Fruit fly (Drosophila melanogaster) whole organism, embryonic: Measurements from ENCODE around the gene CG42449.

Source experiments
- Abd-B ChIP-seq: fragments of 200-800 bp; sonication (Bioruptor generic); optimal IDR thresholded peaks from 2 replicates; lab custom pipeline; 2018; ENCODE audit warnings: missing biosample characterization, mild to moderate bottlenecking, missing genetic modification characterization, moderate library complexity
- BtbVII ChIP-seq: fragments of 200-800 bp; sonication (Bioruptor generic); optimal IDR thresholded peaks from 3 replicates; lab custom pipeline; 2017; ENCODE audit warnings: missing biosample characterization, mild to moderate bottlenecking, missing genetic modification characterization
- CG10543 ChIP-seq: fragments of 200-800 bp; sonication (Bioruptor generic); optimal IDR thresholded peaks from 3 replicates; lab custom pipeline; 2017; ENCODE audit warnings: missing biosample characterization, mild to moderate bottlenecking, missing genetic modification characterization, moderate library complexity
- CG11398 ChIP-seq: fragments of 200-800 bp; sonication (Bioruptor generic); optimal IDR thresholded peaks from 2 replicates; lab custom pipeline; 2016; ENCODE audit warnings: missing biosample characterization, missing genetic modification characterization
- CG11560 ChIP-seq: fragments of 200-800 bp; sonication (Bioruptor generic); IDR thresholded peaks from 3 replicates; pipeline ENCODE4 v1.3.6; 2022; ENCODE audit warnings: missing biosample characterization, missing genetic modification characterization
- CG13424 ChIP-seq: fragments of 200-800 bp; sonication (Bioruptor generic); optimal IDR thresholded peaks from 2 replicates; lab custom pipeline; 2019; ENCODE audit warnings: missing biosample characterization, mild to moderate bottlenecking, missing genetic modification characterization, moderate library complexity
- CG14014 ChIP-seq: fragments of 200-800 bp; sonication (Bioruptor generic); IDR thresholded peaks from 2 replicates; pipeline ENCODE4 v1.3.6; 2022; ENCODE audit warnings: missing biosample characterization, missing genetic modification characterization
- CG1529 ChIP-seq: fragments of 200-800 bp; sonication (Bioruptor generic); optimal IDR thresholded peaks from 3 replicates; lab custom pipeline; 2018; ENCODE audit warnings: missing biosample characterization, missing genetic modification characterization
- CG15479 ChIP-seq: fragments of 200-800 bp; sonication (Bioruptor generic); optimal IDR thresholded peaks from 3 replicates; lab custom pipeline; 2019; ENCODE audit warnings: missing biosample characterization, mild to moderate bottlenecking, missing genetic modification characterization, moderate library complexity
- CG17802 ChIP-seq: fragments of 200-800 bp; sonication (Bioruptor generic); optimal IDR thresholded peaks from 2 replicates; lab custom pipeline; 2018; ENCODE audit warnings: missing biosample characterization, mild to moderate bottlenecking, missing genetic modification characterization, moderate library complexity
- CG18476 ChIP-seq: fragments of 200-800 bp; sonication (Bioruptor generic); optimal IDR thresholded peaks from 2 replicates; lab custom pipeline; 2016; ENCODE audit warnings: missing biosample characterization, mild to moderate bottlenecking, missing genetic modification characterization
- CG18599 ChIP-seq: fragments of 200-800 bp; sonication (Bioruptor generic); optimal IDR thresholded peaks from 3 replicates; lab custom pipeline; 2017; ENCODE audit warnings: missing biosample characterization, missing genetic modification characterization, mild to moderate bottlenecking, moderate library complexity, missing genetic modification reagents
- CG2889 ChIP-seq: fragments of 200-800 bp; sonication (Bioruptor generic); IDR thresholded peaks from 3 replicates; pipeline ENCODE4 v1.3.6; 2022; ENCODE audit warnings: missing biosample characterization, missing genetic modification characterization
- CG32772 ChIP-seq: fragments of 200-800 bp; sonication (Bioruptor generic); IDR thresholded peaks from 2 replicates; pipeline ENCODE4 v1.3.6; 2022; ENCODE audit warnings: missing biosample characterization, missing genetic modification characterization
- CG34376 ChIP-seq: fragments of 200-800 bp; sonication (Bioruptor generic); optimal IDR thresholded peaks from 2 replicates; lab custom pipeline; 2018; ENCODE audit warnings: missing biosample characterization, mild to moderate bottlenecking, missing genetic modification characterization
- CG7271 ChIP-seq: fragments of 200-800 bp; sonication (Bioruptor generic); optimal IDR thresholded peaks from 2 replicates; lab custom pipeline; 2018; ENCODE audit warnings: missing biosample characterization, mild to moderate bottlenecking, missing genetic modification characterization, moderate library complexity
- CG7372 ChIP-seq: fragments of 200-800 bp; sonication (Bioruptor generic); IDR thresholded peaks from 2 replicates; pipeline ENCODE4 v1.3.6; 2022; ENCODE audit warnings: missing biosample characterization, missing genetic modification characterization
- CG9727 ChIP-seq: fragments of 200-800 bp; sonication (Bioruptor generic); optimal IDR thresholded peaks from 3 replicates; lab custom pipeline; 2017; ENCODE audit warnings: missing biosample characterization, mild to moderate bottlenecking, missing genetic modification characterization
- D ChIP-seq, 2 experiments: fragments of 200-800 bp in 1 of 2; fragments of >200 bp in 1 of 2; sonication (Bioruptor generic) in 1 of 2; optimal IDR thresholded peaks; 2 replicates in 1 of 2; 3 replicates in 1 of 2; lab custom pipeline; 2017; ENCODE audit warnings: mild to moderate bottlenecking in 1 of 2, missing biosample characterization in 1 of 2, missing genetic modification characterization in 1 of 2, missing genetic modification reagents in 1 of 2
- Dfd ChIP-seq, 2 experiments: fragments of >200 bp; optimal IDR thresholded peaks; 2 replicates each; lab custom pipeline; 2017; ENCODE audit warnings: missing biosample characterization in 2 of 2, missing genetic modification characterization in 2 of 2
- Doc2 ChIP-seq: fragments of 200-800 bp; sonication (Bioruptor generic); IDR thresholded peaks from 2 replicates; pipeline ENCODE4 v1.3.6; 2022; ENCODE audit warnings: missing biosample characterization, missing genetic modification characterization
- Elba2 ChIP-seq: fragments of 200-800 bp; sonication (Bioruptor generic); optimal IDR thresholded peaks from 3 replicates; lab custom pipeline; 2016; ENCODE audit warnings: missing biosample characterization, missing genetic modification characterization
- Ets97D ChIP-seq: fragments of 200-800 bp; sonication (Bioruptor generic); optimal IDR thresholded peaks from 3 replicates; lab custom pipeline; 2016; ENCODE audit warnings: missing biosample characterization, missing genetic modification characterization
- GATAe ChIP-seq: fragments of 200-800 bp; sonication (Bioruptor generic); conservative IDR thresholded peaks from 2 replicates; pipeline ENCODE4 v1.3.6; 2022; ENCODE audit warnings: missing biosample characterization, missing genetic modification characterization
- HLH4C ChIP-seq: fragments of 200-800 bp; sonication (Bioruptor generic); IDR thresholded peaks from 3 replicates; pipeline ENCODE4 v1.3.6; 2022; ENCODE audit warnings: missing biosample characterization, missing genetic modification characterization; ENCODE audit not compliant: partially characterized antibody
- Hr78 ChIP-seq, 2 experiments: fragments of 200-800 bp in 1 of 2; fragments of >200 bp in 1 of 2; sonication (Bioruptor generic) in 1 of 2; optimal IDR thresholded peaks; 2 replicates each; lab custom pipeline; 2017 to 2019; ENCODE audit warnings: missing biosample characterization in 2 of 2, missing genetic modification characterization in 2 of 2, mild to moderate bottlenecking in 1 of 2, moderate library complexity in 1 of 2
- Med ChIP-seq: fragments of 200-800 bp; sonication (Bioruptor generic); peaks from one replicate; lab custom pipeline; 2016; ENCODE audit warnings: missing biosample characterization, missing genetic modification characterization, mild to moderate bottlenecking, inconsistent platforms, moderate library complexity
- Myb ChIP-seq: fragments of 200-800 bp; sonication (Bioruptor generic); optimal IDR thresholded peaks from 2 replicates; lab custom pipeline; 2016; ENCODE audit warnings: missing biosample characterization, missing genetic modification characterization
- NFAT ChIP-seq: fragments of 200-800 bp; sonication (Bioruptor generic); IDR thresholded peaks from 2 replicates; pipeline ENCODE4 v1.3.6; 2022; ENCODE audit warnings: missing biosample characterization, missing genetic modification characterization
- Ptx1 ChIP-seq: fragments of 200-800 bp; sonication (Bioruptor generic); IDR thresholded peaks from 2 replicates; pipeline ENCODE4 v1.3.6; 2022; ENCODE audit warnings: missing biosample characterization, missing genetic modification characterization
- Rfx ChIP-seq: fragments of 200-800 bp; sonication (Bioruptor generic); IDR thresholded peaks from 2 replicates; pipeline ENCODE4 v1.3.6; 2022; ENCODE audit warnings: missing biosample characterization, missing genetic modification characterization
- Spps ChIP-seq: fragments of 200-800 bp; sonication (Bioruptor generic); optimal IDR thresholded peaks from 2 replicates; lab custom pipeline; 2018; ENCODE audit warnings: missing biosample characterization, mild to moderate bottlenecking, missing genetic modification characterization
- cato ChIP-seq: fragments of 200-800 bp; sonication (Bioruptor generic); optimal IDR thresholded peaks from 2 replicates; lab custom pipeline; 2016; ENCODE audit warnings: missing biosample characterization, missing genetic modification characterization, borderline replicate concordance
- crol ChIP-seq: fragments of 200-800 bp; sonication (Bioruptor generic); IDR thresholded peaks from 2 replicates; pipeline ENCODE4 v1.3.6; 2022; ENCODE audit warnings: missing biosample characterization, missing genetic modification characterization
- da ChIP-seq: fragments of 200-800 bp; sonication (Bioruptor generic); optimal IDR thresholded peaks from 2 replicates; lab custom pipeline; 2016; ENCODE audit warnings: missing biosample characterization, missing genetic modification characterization
- ems ChIP-seq: fragments of 200-800 bp; sonication (Bioruptor generic); optimal IDR thresholded peaks from 3 replicates; lab custom pipeline; 2016; ENCODE audit warnings: missing biosample characterization, missing genetic modification characterization
- gce ChIP-seq: fragments of 200-800 bp; sonication (Bioruptor generic); IDR thresholded peaks from 3 replicates; pipeline ENCODE4 v1.3.6; 2022; ENCODE audit warnings: missing biosample characterization, missing genetic modification characterization
- h ChIP-seq: fragments of >200 bp; optimal IDR thresholded peaks from 2 replicates; lab custom pipeline; 2017
- jigr1 ChIP-seq: fragments of 200-800 bp; sonication (Bioruptor generic); IDR thresholded peaks from 3 replicates; pipeline ENCODE4 v1.3.6; 2022; ENCODE audit warnings: missing biosample characterization, missing genetic modification characterization
- jumu ChIP-seq: fragments of 200-800 bp; sonication (Bioruptor generic); optimal IDR thresholded peaks from 3 replicates; lab custom pipeline; 2016; ENCODE audit warnings: missing biosample characterization, missing genetic modification characterization
- lab ChIP-seq: fragments of 200-800 bp; sonication (Bioruptor generic); optimal IDR thresholded peaks from 3 replicates; lab custom pipeline; 2017; ENCODE audit warnings: missing biosample characterization, missing genetic modification characterization, mild to moderate bottlenecking, moderate library complexity, missing genetic modification reagents
- pan ChIP-seq, 4 experiments: fragments of >200 bp in 3 of 4; fragments of 200-800 bp in 1 of 4; sonication (Bioruptor generic) in 1 of 4; optimal IDR thresholded peaks in 3 of 4; IDR thresholded peaks in 1 of 4; 2 replicates each; pipeline versions ENCODE4 v1.3.6 to Lab custom; 2017 to 2022; ENCODE audit warnings: missing biosample characterization in 2 of 4, missing genetic modification characterization in 2 of 4, mixed read lengths in 1 of 4
- pfk ChIP-seq: fragments of 200-800 bp; sonication (Bioruptor generic); optimal IDR thresholded peaks from 2 replicates; lab custom pipeline; 2018; ENCODE audit warnings: missing biosample characterization, mild to moderate bottlenecking, missing genetic modification characterization, moderate library complexity
- pros ChIP-seq: fragments of 200-800 bp; sonication (Bioruptor generic); optimal IDR thresholded peaks from 3 replicates; lab custom pipeline; 2019; ENCODE audit warnings: missing biosample characterization, mild to moderate bottlenecking, missing genetic modification characterization, moderate library complexity
- rib ChIP-seq: fragments of 200-800 bp; sonication (Bioruptor generic); IDR thresholded peaks from 2 replicates; pipeline ENCODE4 v1.3.6; 2022; ENCODE audit warnings: missing biosample characterization, missing genetic modification characterization
- ssp ChIP-seq: fragments of 200-800 bp; sonication (Bioruptor generic); IDR thresholded peaks from 2 replicates; pipeline ENCODE4 v1.3.6; 2022; ENCODE audit warnings: missing biosample characterization, missing genetic modification characterization
- trem ChIP-seq: fragments of 200-800 bp; optimal IDR thresholded peaks from 3 replicates; lab custom pipeline; 2019; ENCODE audit warnings: missing biosample characterization, mild to moderate bottlenecking, missing genetic modification characterization, moderate library complexity
- ttk ChIP-seq: fragments of 200-800 bp; sonication (Bioruptor generic); IDR thresholded peaks from 2 replicates; pipeline ENCODE4 v2.1.2; 2022; ENCODE audit warnings: missing biosample characterization, missing genetic modification characterization
- vvl ChIP-seq: fragments of 200-800 bp; sonication (Bioruptor generic); IDR thresholded peaks from 2 replicates; pipeline ENCODE4 v1.3.6; 2022; ENCODE audit warnings: missing biosample characterization, missing genetic modification characterization
- z ChIP-seq: fragments of 200-800 bp; sonication (Bioruptor generic); IDR thresholded peaks from 3 replicates; pipeline ENCODE4 v1.3.6; 2022; ENCODE audit warnings: missing biosample characterization, missing genetic modification characterization

Gene CG42449

DNA sequence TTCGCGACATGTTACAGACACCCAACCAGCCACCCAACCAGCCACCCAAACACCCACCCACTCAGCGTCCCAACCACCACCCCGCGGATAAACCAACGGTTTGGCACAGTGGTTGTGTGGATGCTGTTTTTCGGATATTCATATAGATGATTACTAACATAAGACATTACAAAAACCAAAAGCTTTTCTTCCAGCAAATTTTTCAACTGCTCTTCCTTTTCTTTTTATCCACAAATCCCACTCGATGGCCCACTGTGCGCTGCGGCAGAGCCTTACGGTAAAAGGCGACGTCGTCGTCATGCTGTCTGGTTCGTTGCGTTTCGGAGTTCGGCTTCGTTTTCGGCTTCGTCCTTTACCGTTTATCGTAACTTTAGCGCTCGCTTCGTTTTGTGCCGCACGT lies 44.5 kb upstream of the CG42449 start (continued):
- TF ChIP-seq CG13424 (tag; lab: Kevin White, UChicago) (peak; percentile 56), D (optimal IDR thresholded peaks at IDR 0.05; lab: Kevin White, UChicago) (no peak), D (GFP tag; optimal IDR thresholded peaks at IDR 0.05; lab: Kevin White, UChicago) (no peak), Ets97D (no peak), CG7271 (tag; lab: Kevin White, UChicago) (no peak), CG2889 (peak; percentile 48; the same call in 1 of the 3 replicates), CG11398 (GFP tag; lab: Kevin White, UChicago) (no peak), CG10543 (GFP tag; lab: Kevin White, UChicago) (no peak), CG17802 (tag; lab: Kevin White, UChicago) (peak; percentile 15), CG32772 (GFP tag; lab: Robert Waterston, UW) (peak; percentile 57), CG11560 (tag; lab: Robert Waterston, UW) (no peak), CG18599 (GFP tag; lab: Kevin White, UChicago) (peak; percentile 88), cato (no peak), CG14014 (GFP tag; lab: Robert Waterston, UW) (peak; percentile 82), pan (optimal IDR thresholded peaks at IDR 0.05; lab: Kevin White, UChicago) (no peak), pan (GFP tag; optimal IDR thresholded peaks at IDR 0.05 in 1 of 2, IDR thresholded peaks at IDR 0.05 in 1 of 2) (peak in 1 of 2 experiments; percentile 69), Rfx (GFP tag; lab: Robert Waterston, UW) (peak; percentile 69), CG15479 (GFP tag; lab: Kevin White, UChicago) (no peak), CG7372 (GFP tag; lab: Robert Waterston, UW) (peak; percentile 52; the same call in 1 of the 2 replicates), h (lab: Kevin White, UChicago) (no peak), Ptx1 (peak; percentile 63), Hr78 (GFP tag; optimal IDR thresholded peaks at IDR 0.05; lab: Kevin White, UChicago) (no peak), NFAT (GFP tag; lab: Robert Waterston, UW) (0 out of 2 replicates have a peak, but pooled peaks have one; percentile 19), CG18476 (GFP tag; lab: Kevin White, UChicago) (no peak), gce (GFP tag; lab: Robert Waterston, UW) (no peak), jigr1 (GFP tag; lab: Robert Waterston, UW) (no peak), BtbVII (GFP tag; lab: Kevin White, UChicago) (peak; percentile 62), ttk (peak; percentile 59), pros (no peak), jumu (GFP tag; lab: Kevin White, UChicago) (peak; percentile 43), lab (GFP tag; lab: Kevin White, UChicago) (peak; percentile 85), ems (GFP tag; lab: Kevin White, UChicago) (peak; percentile 52), Abd-B (GFP tag; lab: Kevin White, UChicago) (no peak), pfk (GFP tag; lab: Kevin White, UChicago) (no peak), CG1529 (GFP tag; lab: Kevin White, UChicago) (no peak), trem (tag; lab: Kevin White, UChicago) (no peak), rib (GFP tag; lab: Robert Waterston, UW) (peak; percentile 61; the same call in 1 of the 2 replicates), Elba2 (GFP tag; lab: Kevin White, UChicago) (no peak), crol (GFP tag; lab: Robert Waterston, UW) (peak; percentile 55), da (GFP tag; lab: Kevin White, UChicago) (peak; percentile 3), vvl (peak; percentile 84), ssp (GFP tag; lab: Robert Waterston, UW) (0 out of 2 replicates have a peak, but pooled peaks have one; percentile 18), CG34376 (GFP tag; lab: Kevin White, UChicago) (peak; percentile 18), CG9727 (GFP tag; lab: Kevin White, UChicago) (peak; percentile 42), HLH4C (GFP tag; lab: Robert Waterston, UW) (no peak), Dfd (GFP tag; optimal IDR thresholded peaks at IDR 0.05; lab: Kevin White, UChicago) (no peak), GATAe (GFP tag; lab: Robert Waterston, UW) (no peak), Spps (tag; lab: Kevin White, UChicago) (peak; percentile 11), z (GFP tag; lab: Robert Waterston, UW) (no peak), Doc2 (no peak), Med (GFP tag; lab: Kevin White, UChicago) (peak; percentile 94), Myb (GFP tag; lab: Kevin White, UChicago) (peak; percentile 27)
